Worm (Caenorhabditis elegans): ENCODE data around the gene dpy-20.

The dpy-20 gene

ce11 chrIV:11695634-11696033 is 5.0 kb downstream of the dpy-20 start:
- no peak for TF ChIP-seq aly-1 (tag; optimal IDR thresholded peaks at IDR 0.05)
- no peak for TF ChIP-seq F13C5.2 (tag; optimal IDR thresholded peaks at IDR 0.05)
- TF ChIP-seq tra-4 (tag; optimal IDR thresholded peaks at IDR 0.05), result no peak
- TF ChIP-seq flt-1 (GFP tag; IDR thresholded peaks at IDR 0.05), result no peak
- TF ChIP-seq hnd-1 (tag; optimal IDR thresholded peaks at IDR 0.05), result no peak
- TF ChIP-seq B0310.2 (tag; optimal IDR thresholded peaks at IDR 0.05), result no peak
- TF ChIP-seq sea-1 (GFP tag; conservative IDR thresholded peaks at IDR 0.05), result no peak
- no peak for TF ChIP-seq tbx-11 (GFP tag; IDR thresholded peaks at IDR 0.05)
- TF ChIP-seq ceh-36 (tag; optimal IDR thresholded peaks at IDR 0.05), result no peak
- TF ChIP-seq hmg-4 (GFP tag; optimal IDR thresholded peaks at IDR 0.05), result no peak
- no peak for TF ChIP-seq ets-7 (tag; optimal IDR thresholded peaks at IDR 0.05)

DNA sequence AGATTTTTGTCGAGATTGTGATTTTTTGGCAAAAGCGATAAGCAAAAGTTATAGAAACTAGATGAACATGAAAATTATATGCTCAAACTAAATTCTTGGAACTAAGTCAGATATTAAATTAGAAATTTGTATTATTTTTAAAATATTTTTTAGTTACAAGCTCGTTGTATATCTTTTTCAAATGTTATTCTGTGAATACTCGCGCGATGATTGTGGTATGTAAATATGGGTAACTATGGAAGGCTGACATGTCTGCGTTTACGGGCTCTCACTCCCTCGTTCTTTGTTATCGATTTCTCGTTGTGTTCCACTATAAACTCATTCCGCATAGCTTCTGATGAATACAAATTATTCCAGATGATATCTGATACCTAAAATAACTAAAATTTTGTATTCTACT is 6.5 kb downstream of the dpy-20 start, which contains the start of gene ZK792.7:
ZK792.7 (plus strand) TSS at position 301 of the 400 bp plus-strand sequence.
- TF ChIP-seq scrt-1 (GFP tag; IDR thresholded peaks at IDR 0.05) (no peak), hnd-1 (tag; optimal IDR thresholded peaks at IDR 0.05) (no peak), ceh-36 (tag; optimal IDR thresholded peaks at IDR 0.05) (no peak), ceh-13 (GFP tag; optimal IDR thresholded peaks at IDR 0.05) (no peak), flt-1 (GFP tag; IDR thresholded peaks at IDR 0.05) (no peak), tbx-37 (GFP tag; conservative IDR thresholded peaks at IDR 0.05) (no peak), ets-7 (tag; optimal IDR thresholded peaks at IDR 0.05) (no peak), pes-1 (GFP tag; IDR thresholded peaks at IDR 0.05) (no peak), tbx-11 (GFP tag; IDR thresholded peaks at IDR 0.05) (no peak), F13C5.2 (tag; optimal IDR thresholded peaks at IDR 0.05) (no peak), hmg-4 (GFP tag; optimal IDR thresholded peaks at IDR 0.05) (no peak), ama-1 (optimal IDR thresholded peaks at IDR 0.05) (no peak), B0310.2 (tag; optimal IDR thresholded peaks at IDR 0.05) (no peak), hmbx-1 (tag; optimal IDR thresholded peaks at IDR 0.05) (no peak)

DNA sequence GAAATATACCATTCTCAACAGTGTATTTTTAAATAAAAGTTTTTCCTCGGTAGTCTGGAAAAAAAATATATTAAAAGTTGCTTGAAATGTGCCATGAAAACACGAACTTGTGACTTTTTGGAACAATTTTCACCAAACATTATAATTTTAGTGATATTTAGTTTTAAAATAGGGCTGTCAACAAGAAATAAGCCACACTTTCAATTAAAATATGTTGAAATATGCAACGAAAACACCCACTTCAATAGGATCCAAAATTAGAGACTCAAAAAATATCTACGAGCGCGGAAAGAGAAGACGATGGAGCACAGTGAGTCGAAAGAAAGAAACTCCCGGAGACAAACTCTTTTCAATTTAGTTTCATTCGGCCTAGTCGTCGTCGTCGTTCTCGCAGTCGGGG is 7.2 kb downstream of the dpy-20 start, which contains the start of gene ZK792.12:
ZK792.12 (plus strand) TSS at position 301 of the 400 bp plus-strand sequence.
- no peak for TF ChIP-seq sea-1 (GFP tag; conservative IDR thresholded peaks at IDR 0.05)
- no peak for TF ChIP-seq aly-1 (tag; optimal IDR thresholded peaks at IDR 0.05)
- TF ChIP-seq hnd-1 (tag; optimal IDR thresholded peaks at IDR 0.05), result no peak
- TF ChIP-seq hmbx-1 (tag; optimal IDR thresholded peaks at IDR 0.05), result no peak
- TF ChIP-seq hmg-4 (GFP tag; optimal IDR thresholded peaks at IDR 0.05), result no peak
- no peak for TF ChIP-seq scrt-1 (GFP tag; IDR thresholded peaks at IDR 0.05)
- TF ChIP-seq ceh-36 (tag; optimal IDR thresholded peaks at IDR 0.05), result no peak
- TF ChIP-seq flt-1 (GFP tag; IDR thresholded peaks at IDR 0.05), result no peak
- TF ChIP-seq pes-1 (GFP tag; IDR thresholded peaks at IDR 0.05), result no peak
- no peak for TF ChIP-seq ama-1 (optimal IDR thresholded peaks at IDR 0.05)
- no peak for TF ChIP-seq tra-4 (tag; optimal IDR thresholded peaks at IDR 0.05)
- TF ChIP-seq B0310.2 (tag; optimal IDR thresholded peaks at IDR 0.05), result no peak
- TF ChIP-seq F13C5.2 (tag; optimal IDR thresholded peaks at IDR 0.05), result no peak
- no peak for TF ChIP-seq tbx-37 (GFP tag; conservative IDR thresholded peaks at IDR 0.05)
- no peak for TF ChIP-seq ets-7 (tag; optimal IDR thresholded peaks at IDR 0.05)
- no peak for TF ChIP-seq tbx-11 (GFP tag; IDR thresholded peaks at IDR 0.05)
- no peak for TF ChIP-seq ceh-13 (GFP tag; optimal IDR thresholded peaks at IDR 0.05)

ce11 chrIV:11692071-11692673 is 8.5 kb downstream of the dpy-20 start:
- TF ChIP-seq hmg-4 (GFP tag; optimal IDR thresholded peaks at IDR 0.05) (peak; percentile 82), pes-1 (GFP tag; IDR thresholded peaks at IDR 0.05) (0 out of 2 replicates have a peak, but pooled peaks have one; percentile 38), aly-1 (tag; optimal IDR thresholded peaks at IDR 0.05) (peak; percentile 35), tbx-11 (GFP tag; IDR thresholded peaks at IDR 0.05) (no peak), F13C5.2 (tag; optimal IDR thresholded peaks at IDR 0.05) (peak; percentile 48), ama-1 (optimal IDR thresholded peaks at IDR 0.05) (no peak)

DNA sequence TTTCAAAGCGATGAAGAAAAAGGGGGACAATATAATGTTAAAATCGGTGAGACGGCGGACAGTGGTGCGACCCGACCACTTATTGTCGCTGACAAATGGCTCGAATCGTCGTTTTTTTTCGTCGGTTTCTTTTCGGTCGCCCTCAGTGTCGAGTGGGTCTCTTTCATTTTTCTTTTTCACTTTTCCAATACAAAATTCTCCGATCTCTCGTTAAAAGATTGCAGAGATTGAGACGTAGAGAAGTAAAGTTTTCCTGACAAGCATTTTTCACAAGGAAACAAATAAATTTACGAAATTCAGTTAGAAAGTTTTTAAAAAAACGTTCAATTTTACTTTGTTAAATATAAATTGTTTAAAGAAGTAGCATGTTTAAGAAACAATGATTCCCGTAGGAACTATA is 9.1 kb downstream of the dpy-20 start:
- TF ChIP-seq hnd-1 (tag; optimal IDR thresholded peaks at IDR 0.05) (no peak), tra-4 (tag; optimal IDR thresholded peaks at IDR 0.05) (no peak), ets-7 (tag; optimal IDR thresholded peaks at IDR 0.05) (no peak), aly-1 (tag; optimal IDR thresholded peaks at IDR 0.05) (no peak), flt-1 (GFP tag; IDR thresholded peaks at IDR 0.05) (no peak), sea-1 (GFP tag; conservative IDR thresholded peaks at IDR 0.05) (no peak)

ce11 chrIV:11690988-11691387 is 9.7 kb downstream of the dpy-20 start, which contains the start of gene let-60:
Gene let-60, minus strand, starts transcription at chrIV:11691088.
- TF ChIP-seq aly-1 (tag; optimal IDR thresholded peaks at IDR 0.05) (no peak), hmg-4 (GFP tag; optimal IDR thresholded peaks at IDR 0.05) (no peak), ama-1 (optimal IDR thresholded peaks at IDR 0.05) (no peak), sea-1 (GFP tag; conservative IDR thresholded peaks at IDR 0.05) (no peak), F13C5.2 (tag; optimal IDR thresholded peaks at IDR 0.05) (no peak), pes-1 (GFP tag; IDR thresholded peaks at IDR 0.05) (no peak), hmbx-1 (tag; optimal IDR thresholded peaks at IDR 0.05) (no peak), tra-4 (tag; optimal IDR thresholded peaks at IDR 0.05) (no peak), B0310.2 (tag; optimal IDR thresholded peaks at IDR 0.05) (no peak), ceh-36 (tag; optimal IDR thresholded peaks at IDR 0.05) (no peak), flt-1 (GFP tag; IDR thresholded peaks at IDR 0.05) (no peak), ets-7 (tag; optimal IDR thresholded peaks at IDR 0.05) (no peak), hnd-1 (tag; optimal IDR thresholded peaks at IDR 0.05) (no peak), tbx-11 (GFP tag; IDR thresholded peaks at IDR 0.05) (no peak), ceh-13 (GFP tag; optimal IDR thresholded peaks at IDR 0.05) (no peak), tbx-37 (GFP tag; conservative IDR thresholded peaks at IDR 0.05) (no peak), scrt-1 (GFP tag; IDR thresholded peaks at IDR 0.05) (no peak)

DNA sequence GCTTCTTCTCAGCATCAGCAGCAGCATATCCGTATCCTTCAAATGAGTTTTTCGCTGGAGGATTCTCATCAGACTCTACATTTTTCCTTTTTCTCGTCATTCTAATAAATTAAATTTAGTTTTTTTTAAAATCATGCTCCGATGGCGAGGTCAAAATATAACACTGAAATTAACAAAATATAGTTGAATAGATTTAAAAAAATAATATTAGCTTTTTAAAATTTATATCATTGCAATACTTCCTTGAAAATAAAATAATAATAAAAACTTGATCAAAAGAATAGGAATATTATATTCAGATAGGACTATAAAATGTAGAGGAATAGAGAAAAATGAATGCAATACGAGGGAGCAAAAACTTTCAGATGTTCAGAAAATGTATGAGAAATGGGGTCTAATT is 12.6 kb downstream of the dpy-20 start, which contains the start of gene ZK792.5:
ZK792.5 (minus strand) TSS at position 101 of the 400 bp plus-strand sequence.
- TF ChIP-seq hmbx-1 (tag; optimal IDR thresholded peaks at IDR 0.05), result no peak
- TF ChIP-seq tbx-37 (GFP tag; conservative IDR thresholded peaks at IDR 0.05), result no peak
- TF ChIP-seq ceh-13 (GFP tag; optimal IDR thresholded peaks at IDR 0.05), result no peak
- TF ChIP-seq scrt-1 (GFP tag; IDR thresholded peaks at IDR 0.05), result no peak
